Fruit fly (Drosophila melanogaster) whole organism, prepupa: Measurements from ENCODE around the gene CG14298.
A peak's percentile ranks its signal among the peaks of the same experiment; 100 is the strongest.

Experiments
- Blimp-1 ChIP-seq: fragments of 200-800 bp; sonication (Bioruptor generic); optimal IDR thresholded peaks from 3 replicates; lab custom pipeline; 2017; ENCODE audit warnings: missing biosample characterization, missing genetic modification characterization, mild to moderate bottlenecking, moderate library complexity, missing genetic modification reagents
- CG10631 ChIP-seq: fragments of 200-800 bp; sonication (Bioruptor generic); optimal IDR thresholded peaks from 2 replicates; lab custom pipeline; 2016; ENCODE audit warnings: missing biosample characterization, missing genetic modification characterization
- CG10669 ChIP-seq: fragments of 200-800 bp; sonication (Bioruptor generic); optimal IDR thresholded peaks from 3 replicates; lab custom pipeline; 2018; ENCODE audit warnings: missing biosample characterization, mild to moderate bottlenecking, missing genetic modification characterization, moderate library complexity
- CG11294 ChIP-seq: fragments of 200-800 bp; sonication (Bioruptor generic); IDR thresholded peaks from 2 replicates; pipeline ENCODE4 v1.3.6; 2022; ENCODE audit warnings: missing biosample characterization, missing genetic modification characterization
- CG11762 ChIP-seq: fragments of 200-800 bp; sonication (Bioruptor generic); optimal IDR thresholded peaks from 3 replicates; lab custom pipeline; 2016; ENCODE audit warnings: missing biosample characterization, missing genetic modification characterization; ENCODE audit not compliant: insufficient read depth
- CG11902 ChIP-seq: fragments of 200-800 bp; sonication (Bioruptor generic); optimal IDR thresholded peaks from 3 replicates; lab custom pipeline; 2016; ENCODE audit warnings: missing biosample characterization, missing genetic modification characterization
- CG15336 ChIP-seq: fragments of 200-800 bp; sonication (Bioruptor generic); IDR thresholded peaks from 2 replicates; pipeline ENCODE4 v1.3.6; 2022; ENCODE audit warnings: missing biosample characterization, missing genetic modification characterization
- CG3032 ChIP-seq: fragments of 200-800 bp; optimal IDR thresholded peaks from 2 replicates; lab custom pipeline; 2019; ENCODE audit warnings: missing biosample characterization, mild to moderate bottlenecking, missing genetic modification characterization, moderate library complexity
- CG32006 ChIP-seq: fragments of 200-800 bp; sonication (Bioruptor generic); optimal IDR thresholded peaks from 3 replicates; lab custom pipeline; 2017; ENCODE audit warnings: missing biosample characterization, mild to moderate bottlenecking, missing genetic modification characterization
- CG34406 ChIP-seq: fragments of 200-800 bp; sonication (Bioruptor generic); optimal IDR thresholded peaks from 3 replicates; lab custom pipeline; 2016; ENCODE audit warnings: missing biosample characterization, missing genetic modification characterization
- CG3919 ChIP-seq: fragments of 200-800 bp; sonication (Bioruptor generic); optimal IDR thresholded peaks from 3 replicates; lab custom pipeline; 2016; ENCODE audit warnings: missing biosample characterization, missing genetic modification characterization
- CG6792 ChIP-seq: fragments of 200-800 bp; sonication (Bioruptor generic); optimal IDR thresholded peaks from 3 replicates; lab custom pipeline; 2016; ENCODE audit warnings: missing biosample characterization, missing genetic modification characterization
- CG6808 ChIP-seq: fragments of 200-800 bp; sonication (Bioruptor generic); optimal IDR thresholded peaks from 3 replicates; lab custom pipeline; 2017; ENCODE audit warnings: missing biosample characterization, missing genetic modification characterization, mild to moderate bottlenecking, moderate library complexity, missing genetic modification reagents
- CG6854 ChIP-seq: fragments of 200-800 bp; sonication (Bioruptor generic); optimal IDR thresholded peaks from 2 replicates; lab custom pipeline; 2017; ENCODE audit warnings: missing biosample characterization, mild to moderate bottlenecking, missing genetic modification characterization
- CG7368 ChIP-seq: fragments of 200-800 bp; sonication (Bioruptor generic); optimal IDR thresholded peaks from 3 replicates; lab custom pipeline; 2016; ENCODE audit warnings: missing biosample characterization, missing genetic modification characterization
- CG8119 ChIP-seq: fragments of 200-800 bp; sonication (Bioruptor generic); IDR thresholded peaks from 3 replicates; pipeline ENCODE4 v1.3.6; 2022; ENCODE audit warnings: missing biosample characterization, missing genetic modification characterization
- CG8319 ChIP-seq: fragments of 200-800 bp; sonication (Bioruptor generic); optimal IDR thresholded peaks from 3 replicates; lab custom pipeline; 2016; ENCODE audit warnings: missing biosample characterization, missing genetic modification characterization
- CG8632 ChIP-seq: fragments of 200-800 bp; sonication (Bioruptor generic); optimal IDR thresholded peaks from 3 replicates; lab custom pipeline; 2016; ENCODE audit warnings: missing biosample characterization, missing genetic modification characterization
- Eip78C ChIP-seq: fragments of 200-800 bp; sonication (Bioruptor generic); peaks from one replicate; lab custom pipeline; 2016; ENCODE audit warnings: missing biosample characterization, missing genetic modification characterization
- Gug ChIP-seq: fragments of 200-800 bp; sonication (Bioruptor generic); IDR thresholded peaks from 2 replicates; pipeline ENCODE4 v1.3.6; 2022; ENCODE audit warnings: missing biosample characterization, missing genetic modification characterization
- Hr38 ChIP-seq: sonication (Bioruptor generic); optimal IDR thresholded peaks from 2 replicates; lab custom pipeline; 2016; ENCODE audit warnings: missing biosample characterization, missing genetic modification characterization
- Hr39 ChIP-seq: fragments of 200-800 bp; sonication (Bioruptor generic); optimal IDR thresholded peaks from 2 replicates; lab custom pipeline; 2016; ENCODE audit warnings: missing biosample characterization, missing genetic modification characterization
- Hr4 ChIP-seq: fragments of 200-800 bp; sonication (Bioruptor generic); optimal IDR thresholded peaks from 3 replicates; lab custom pipeline; 2016; ENCODE audit warnings: missing biosample characterization, missing genetic modification characterization
- Sox102F ChIP-seq: fragments of 200-800 bp; sonication (Bioruptor generic); optimal IDR thresholded peaks from 2 replicates; lab custom pipeline; 2016; ENCODE audit warnings: missing biosample characterization, mild to moderate bottlenecking, missing genetic modification characterization
- cyc ChIP-seq: fragments of 200-800 bp; sonication (Bioruptor generic); optimal IDR thresholded peaks from 3 replicates; lab custom pipeline; 2016; ENCODE audit warnings: missing biosample characterization, missing genetic modification characterization
- dsx ChIP-seq: fragments of 200-800 bp; optimal IDR thresholded peaks from 3 replicates; lab custom pipeline; 2019; ENCODE audit warnings: missing biosample characterization, mild to moderate bottlenecking, missing genetic modification characterization, moderate library complexity; ENCODE audit not compliant: poor library complexity, severe bottlenecking
- eg ChIP-seq: fragments of 200-800 bp; sonication (Bioruptor generic); IDR thresholded peaks from 3 replicates; pipeline ENCODE4 v1.3.6; 2022; ENCODE audit warnings: missing biosample characterization, missing genetic modification characterization
- esn ChIP-seq: fragments of 200-800 bp; sonication (Bioruptor generic); optimal IDR thresholded peaks from 2 replicates; lab custom pipeline; 2016; ENCODE audit warnings: missing biosample characterization, mild to moderate bottlenecking, missing genetic modification characterization, moderate library complexity
- fd59A ChIP-seq: fragments of 200-800 bp; sonication (Bioruptor generic); optimal IDR thresholded peaks from 2 replicates; lab custom pipeline; 2017; ENCODE audit warnings: missing biosample characterization, mild to moderate bottlenecking, missing genetic modification characterization, missing genetic modification reagents
- lz ChIP-seq: fragments of 200-800 bp; sonication (Bioruptor generic); optimal IDR thresholded peaks from 3 replicates; lab custom pipeline; 2016; ENCODE audit warnings: missing biosample characterization, missing genetic modification characterization
- net ChIP-seq: fragments of 200-800 bp; sonication (Bioruptor generic); optimal IDR thresholded peaks from 3 replicates; lab custom pipeline; 2016; ENCODE audit warnings: missing biosample characterization, missing genetic modification characterization
- spab ChIP-seq: fragments of 200-800 bp; sonication (Bioruptor generic); optimal IDR thresholded peaks from 2 replicates; lab custom pipeline; 2017; ENCODE audit warnings: missing biosample characterization, mild to moderate bottlenecking, missing genetic modification characterization, missing genetic modification reagents
- svp ChIP-seq: fragments of 200-800 bp; sonication (Bioruptor generic); peaks from one replicate; lab custom pipeline; 2016; ENCODE audit warnings: missing biosample characterization, missing genetic modification characterization

CG14298 gene

DNA sequence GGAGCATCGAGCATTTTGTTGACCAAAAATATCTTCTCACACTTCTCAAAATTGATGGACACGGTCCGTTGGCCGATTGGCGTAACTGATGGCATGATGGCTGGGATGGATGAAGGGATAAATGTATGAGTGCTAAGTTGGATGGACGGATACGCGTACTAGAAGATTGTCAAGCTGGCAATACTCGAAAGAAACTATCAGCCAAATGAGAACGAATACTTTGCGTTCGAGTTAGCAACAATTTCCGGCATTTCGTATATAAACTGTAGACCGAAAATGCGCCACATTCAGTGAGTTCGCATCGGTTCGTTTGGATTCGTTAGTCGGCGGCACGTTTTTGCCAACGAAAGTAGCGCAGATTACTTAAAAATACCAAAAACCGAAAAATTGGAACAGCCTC lies at the start of gene CG14298:
TSS of gene CG14298 (plus strand) at position 301 of the 400 bp plus-strand sequence.
- no peak for TF ChIP-seq CG3919 (GFP tag; lab: Kevin White, UChicago)
- TF ChIP-seq Gug: no peak
- no peak for TF ChIP-seq CG32006

DNA sequence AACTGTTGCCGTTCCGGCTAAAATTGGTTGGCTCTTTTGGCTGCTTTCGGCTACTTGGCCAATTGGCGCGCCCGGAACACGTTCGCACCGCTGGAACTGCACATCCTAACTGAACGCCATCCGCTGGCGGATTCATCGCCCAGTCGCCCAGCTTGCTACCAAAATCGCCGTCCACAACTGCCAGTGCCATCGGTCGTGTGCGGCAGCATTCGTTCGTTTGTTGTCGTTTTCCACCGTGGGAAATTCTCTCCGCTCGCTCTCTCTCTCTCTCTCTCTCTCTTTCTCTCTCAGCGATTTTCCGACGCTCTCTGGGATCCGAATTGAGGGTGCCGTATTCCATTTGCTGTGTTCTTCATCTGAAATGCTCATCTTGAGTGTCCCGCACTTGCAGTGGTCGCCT lies 26.2 kb upstream of the CG14298 start, which contains the start of gene Octalpha2R:
TSS of gene Octalpha2R (minus strand) at position 77 of the 400 bp plus-strand sequence.
- TF ChIP-seq eg (GFP tag; lab: Robert Waterston, UW) (peak; percentile 24; the same call in 1 of the 3 replicates), CG15336 (no peak)

DNA sequence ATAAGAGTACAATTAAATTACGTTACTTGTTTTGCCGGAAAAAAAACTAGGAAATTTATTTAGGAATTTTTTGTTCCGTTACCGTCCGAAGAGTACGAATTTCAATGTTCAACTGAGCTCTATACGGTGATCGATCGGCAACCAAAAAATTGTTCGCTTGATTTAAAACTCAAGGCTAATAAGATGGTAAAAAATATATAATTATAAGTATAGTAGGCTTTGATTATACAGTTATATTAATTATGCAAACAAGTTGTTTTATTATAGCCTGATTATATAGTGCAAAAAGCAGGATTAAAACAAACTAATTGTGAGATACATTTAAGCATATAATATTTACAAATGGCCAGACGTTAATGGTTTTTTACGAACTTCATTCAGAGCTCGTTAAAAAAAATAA lies 23.6 kb upstream of the CG14298 start, which contains the start of gene CG31226:
TSS of gene CG31226 (minus strand) at position 101 of the 400 bp plus-strand sequence.
- no peak for TF ChIP-seq CG8319 (GFP tag; lab: Kevin White, UChicago)
- no peak for TF ChIP-seq CG11294 (GFP tag; lab: Robert Waterston, UW)
- TF ChIP-seq CG6792: no peak
- TF ChIP-seq CG8119 (GFP tag; lab: Robert Waterston, UW): no peak
- TF ChIP-seq CG3919 (GFP tag; lab: Kevin White, UChicago): no peak
- no peak for TF ChIP-seq CG34406
- TF ChIP-seq, all 60 proteins: peak for 0

DNA sequence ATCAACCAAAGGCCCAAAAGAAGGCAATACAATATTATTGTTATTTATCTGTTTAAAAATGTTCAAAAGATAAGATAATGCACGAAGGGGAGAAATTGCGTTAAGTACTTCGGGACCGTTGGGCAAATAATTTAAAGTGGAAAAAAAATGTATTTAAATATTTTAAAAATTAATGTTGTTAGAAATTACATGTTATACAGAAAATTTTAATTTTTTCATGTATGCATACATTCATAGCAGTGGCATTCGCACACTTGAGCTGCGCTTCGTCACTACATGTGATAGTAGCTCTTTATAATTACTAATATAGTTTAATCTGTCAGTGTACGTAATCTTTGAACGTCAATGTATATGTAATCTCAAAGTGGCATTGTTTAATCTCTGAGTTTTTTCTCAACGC lies 19.9 kb downstream of the CG14298 start:
- no peak for TF ChIP-seq Sox102F (GFP tag; lab: Kevin White, UChicago)
- no peak for TF ChIP-seq CG3032 (tag; lab: Kevin White, UChicago)
- no peak for TF ChIP-seq CG7368 (GFP tag; lab: Kevin White, UChicago)
- TF ChIP-seq dsx: no peak
- TF ChIP-seq CG32006: no peak
- no peak for TF ChIP-seq CG8632 (GFP tag; lab: Kevin White, UChicago)
- TF ChIP-seq svp (GFP tag; lab: Kevin White, UChicago): peak; percentile 26
- TF ChIP-seq, all 60 proteins: peak for 1

DNA sequence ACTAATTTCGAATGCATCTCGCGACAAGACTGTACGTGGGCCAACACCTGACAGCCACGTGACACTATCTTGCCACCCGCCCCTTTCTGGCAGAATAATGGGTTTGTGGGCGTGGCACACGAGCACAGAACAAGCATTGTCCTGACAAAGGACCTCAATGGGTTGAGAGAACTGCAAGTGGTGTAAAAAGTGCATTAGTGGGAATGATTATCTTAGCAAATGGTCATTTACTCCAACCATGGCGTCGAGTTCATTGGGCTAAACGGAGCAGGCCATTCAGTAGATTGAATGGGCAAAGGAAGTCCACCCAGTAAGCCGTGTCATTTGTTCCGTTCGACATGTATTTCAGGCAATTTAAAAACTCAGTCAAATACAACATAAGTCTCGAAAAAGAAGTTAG lies 22.5 kb downstream of the CG14298 start, which contains the start of gene CG14297:
TSS of gene CG14297 (plus strand) at position 301 of the 400 bp plus-strand sequence.
- TF ChIP-seq CG11902 (no peak), CG10669 (no peak), CG10631 (GFP tag; lab: Kevin White, UChicago) (no peak), Eip78C (GFP tag; lab: Kevin White, UChicago) (no peak), Hr39 (no peak), Blimp-1 (no peak), CG11762 (no peak), Hr38 (GFP tag; lab: Kevin White, UChicago) (no peak), CG3919 (GFP tag; lab: Kevin White, UChicago) (no peak)

DNA sequence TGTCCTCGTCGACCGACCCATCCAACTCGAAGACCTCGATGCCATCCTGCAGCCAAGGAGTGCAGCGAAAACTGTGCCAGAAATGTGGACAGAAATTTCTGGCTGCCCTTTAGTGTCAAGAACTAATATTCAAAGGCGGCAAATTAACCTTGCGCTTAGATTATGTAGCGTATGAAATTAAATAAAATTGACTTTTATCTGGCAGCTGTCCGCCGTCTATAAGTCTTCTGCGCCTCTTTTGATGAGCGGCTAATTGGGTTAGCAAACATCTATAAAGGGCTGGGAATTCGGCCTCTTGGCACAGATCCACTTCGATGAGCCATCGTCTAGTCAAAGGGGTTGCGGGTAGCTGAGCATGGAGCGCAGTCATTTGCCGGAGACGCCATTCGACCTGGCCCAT lies 23.8 kb downstream of the CG14298 start, which contains the start of gene Rh2:
TSS of gene Rh2 (plus strand) at position 301 of the 400 bp plus-strand sequence.
- TF ChIP-seq spab (no peak), CG6854 (GFP tag; lab: Kevin White, UChicago) (no peak), CG10631 (GFP tag; lab: Kevin White, UChicago) (no peak), esn (GFP tag; lab: Kevin White, UChicago) (no peak), lz (no peak), CG6808 (GFP tag; lab: Kevin White, UChicago) (no peak), Hr4 (GFP tag; lab: Kevin White, UChicago) (no peak), CG8632 (GFP tag; lab: Kevin White, UChicago) (no peak), fd59A (no peak), Blimp-1 (no peak), net (GFP tag; lab: Kevin White, UChicago) (no peak), cyc (no peak)
